Worm (Caenorhabditis elegans) whole organism, midembryonic: ENCODE results near the gene zip-3.

ENCODE experiments used
- T22C8.4 ChIP-seq: fragments of 200-800 bp; sonication (Bioruptor generic); IDR thresholded peaks from 2 replicates; pipeline ENCODE4 v1.3.6; 2022; ENCODE audit warnings: missing genetic modification characterization, missing compliant biosample characterization
- cog-1 ChIP-seq: sonication (generic microtip); optimal IDR thresholded peaks from 2 replicates; lab custom pipeline; 2016; ENCODE audit warnings: missing genetic modification characterization, missing compliant biosample characterization
- flt-1 ChIP-seq: fragments of 200-800 bp; sonication (Bioruptor generic); IDR thresholded peaks from 2 replicates; pipeline ENCODE4 v1.3.6; 2022; ENCODE audit warnings: missing genetic modification characterization, missing compliant biosample characterization
- klf-2 ChIP-seq: fragments of 200-800 bp; sonication (Bioruptor generic); conservative IDR thresholded peaks from 2 replicates; pipeline ENCODE4 v1.3.6; 2022; ENCODE audit warnings: missing genetic modification reagents, missing genetic modification characterization, missing compliant biosample characterization
- med-1 ChIP-seq: sonication (generic microtip); optimal IDR thresholded peaks from 2 replicates; lab custom pipeline; 2017; ENCODE audit warnings: missing genetic modification characterization, mild to moderate bottlenecking, missing compliant biosample characterization, antibody characterized with exemption, missing genetic modification reagents; ENCODE audit not compliant: insufficient read depth
- ref-1 ChIP-seq: fragments of 200-800 bp; sonication (Bioruptor generic); conservative IDR thresholded peaks from 2 replicates; pipeline ENCODE4 v1.3.6; 2022; ENCODE audit warnings: missing genetic modification reagents, missing genetic modification characterization, missing compliant biosample characterization
- tab-1 ChIP-seq: fragments of 200-800 bp; sonication (Bioruptor generic); IDR thresholded peaks from 2 replicates; pipeline ENCODE4 v1.3.6; 2022; ENCODE audit warnings: missing genetic modification characterization, missing compliant biosample characterization
- ztf-23 ChIP-seq: fragments of 200-800 bp; sonication (Bioruptor generic); IDR thresholded peaks from 2 replicates; pipeline ENCODE4 v1.3.6; 2022; ENCODE audit warnings: missing genetic modification reagents, missing genetic modification characterization, missing compliant biosample characterization
- ztf-29 ChIP-seq: fragments of 200-800 bp; sonication (Bioruptor generic); IDR thresholded peaks from 2 replicates; pipeline ENCODE4 v1.3.6; 2022; ENCODE audit warnings: missing genetic modification reagents, missing genetic modification characterization, missing compliant biosample characterization

zip-3 gene

ce11 chrII:13994934-13995333 is 37.7 kb upstream of the zip-3 start, which contains the start of gene Y39G8B.7:
Gene Y39G8B.7 (minus strand): TSS chrII:13995034.
- TF ChIP-seq med-1 (GFP tag; lab: Kevin White, UChicago) (no peak), flt-1 (GFP tag; lab: Robert Waterston, UW) (no peak), ref-1 (GFP tag; lab: Robert Waterston, UW) (no peak), klf-2 (GFP tag; lab: Robert Waterston, UW) (no peak), cog-1 (no peak), T22C8.4 (GFP tag; lab: Robert Waterston, UW) (no peak)

DNA sequence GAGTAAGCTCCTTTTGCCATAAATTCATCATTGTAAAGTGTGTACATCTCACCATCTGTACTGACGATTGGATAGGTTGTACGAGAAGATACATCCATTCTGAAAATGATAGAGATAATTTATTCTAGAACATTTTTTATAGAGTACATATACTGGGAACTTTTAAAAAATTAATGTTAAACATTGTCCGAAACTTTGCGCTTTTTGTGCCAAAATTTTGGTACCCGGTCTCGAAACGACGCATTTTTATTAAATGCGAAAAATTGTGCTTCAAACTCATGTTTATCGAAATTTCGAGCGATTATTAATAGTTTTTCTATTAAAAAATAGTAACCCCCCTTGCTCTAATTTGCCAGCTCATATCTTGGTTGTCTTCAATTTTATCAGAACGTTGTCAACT is 34.5 kb upstream of the zip-3 start, which contains the start of gene Y39G8B.5:
Gene Y39G8B.5, minus strand, starts transcription at position 101 of the 400 bp plus-strand sequence.
- TF ChIP-seq med-1 (GFP tag; lab: Kevin White, UChicago) (no peak), ztf-29 (GFP tag; lab: Robert Waterston, UW) (no peak)

- no peak for TF ChIP-seq flt-1 (GFP tag; lab: Robert Waterston, UW)
- no peak for TF ChIP-seq ref-1 (GFP tag; lab: Robert Waterston, UW)
- TF ChIP-seq tab-1 (GFP tag; lab: Robert Waterston, UW) = no peak
- no peak for TF ChIP-seq cog-1
- TF ChIP-seq T22C8.4 (GFP tag; lab: Robert Waterston, UW) = no peak
- TF ChIP-seq ztf-23 (GFP tag; lab: Robert Waterston, UW) = no peak
- TF ChIP-seq ztf-29 (GFP tag; lab: Robert Waterston, UW) = no peak
- TF ChIP-seq klf-2 (GFP tag; lab: Robert Waterston, UW) = no peak
- no peak for TF ChIP-seq med-1 (GFP tag; lab: Kevin White, UChicago)
Observed at ce11 chrII:13984551-13984950, 27.3 kb upstream of the zip-3 start, which contains the start of gene sre-47. Gene sre-47 (minus strand): TSS chrII:13984651.

- no peak for TF ChIP-seq flt-1 (GFP tag; lab: Robert Waterston, UW)
- no peak for TF ChIP-seq klf-2 (GFP tag; lab: Robert Waterston, UW)
- TF ChIP-seq ztf-23 (GFP tag; lab: Robert Waterston, UW) = no peak
- no peak for TF ChIP-seq ztf-29 (GFP tag; lab: Robert Waterston, UW)
- no peak for TF ChIP-seq ref-1 (GFP tag; lab: Robert Waterston, UW)
- TF ChIP-seq T22C8.4 (GFP tag; lab: Robert Waterston, UW) = no peak
- TF ChIP-seq tab-1 (GFP tag; lab: Robert Waterston, UW) = no peak
- no peak for TF ChIP-seq cog-1
- no peak for TF ChIP-seq med-1 (GFP tag; lab: Kevin White, UChicago)
Observed at ce11 chrII:13982923-13983322, 25.7 kb upstream of the zip-3 start, which contains the start of the genes Y39G8B.13 and Y39G8B.10. Gene Y39G8B.13 (minus strand): TSS chrII:13983047. Gene Y39G8B.10 (minus strand): TSS chrII:13983115.

ce11 chrII:13982247-13982646 is 25.0 kb upstream of the zip-3 start:
- TF ChIP-seq T22C8.4 (GFP tag; lab: Robert Waterston, UW) (no peak), ztf-29 (GFP tag; lab: Robert Waterston, UW) (no peak), ztf-23 (GFP tag; lab: Robert Waterston, UW) (no peak), flt-1 (GFP tag; lab: Robert Waterston, UW) (no peak), cog-1 (no peak), tab-1 (GFP tag; lab: Robert Waterston, UW) (no peak), ref-1 (GFP tag; lab: Robert Waterston, UW) (no peak), klf-2 (GFP tag; lab: Robert Waterston, UW) (no peak), med-1 (GFP tag; lab: Kevin White, UChicago) (no peak)

DNA sequence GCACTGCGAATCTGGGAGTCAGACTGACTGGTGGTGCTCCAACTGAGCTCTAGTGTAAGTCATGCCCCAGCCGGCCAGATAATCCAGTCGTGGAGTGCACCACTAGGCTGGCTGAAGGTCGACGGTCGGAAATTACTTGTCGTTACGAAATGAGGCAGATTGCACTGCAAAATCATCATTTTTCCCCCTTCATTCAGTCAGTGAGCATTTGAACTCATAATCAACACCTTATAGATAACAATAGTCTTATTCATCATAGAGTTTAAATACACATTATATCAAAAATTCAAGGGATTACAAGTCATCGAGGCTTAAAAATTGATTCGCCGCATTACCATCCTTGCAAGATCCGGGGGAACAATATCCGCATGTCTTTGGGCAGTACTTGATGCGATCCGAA is 24.6 kb upstream of the zip-3 start:
- no peak for TF ChIP-seq T22C8.4 (GFP tag; lab: Robert Waterston, UW)
- no peak for TF ChIP-seq flt-1 (GFP tag; lab: Robert Waterston, UW)

DNA sequence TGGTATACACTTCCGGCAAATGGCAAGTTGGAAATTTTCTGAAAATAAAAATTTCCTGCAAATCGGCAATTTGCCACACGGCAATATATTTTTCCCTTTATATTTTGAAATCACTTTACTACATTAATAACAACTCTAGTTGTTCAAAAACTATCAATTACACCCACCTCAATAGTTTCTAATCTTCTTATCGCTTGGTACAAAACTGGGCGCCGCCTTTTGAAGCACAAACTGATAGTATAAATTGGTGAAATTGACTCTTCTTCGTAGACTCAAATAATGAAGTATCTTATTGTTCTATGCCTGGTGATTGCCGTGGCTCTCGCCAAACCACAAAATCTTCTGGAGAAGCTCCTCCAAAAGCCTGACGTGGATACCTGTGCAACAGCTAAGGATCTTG is 23.8 kb upstream of the zip-3 start, which contains the start of gene Y39G8B.9:
Gene Y39G8B.9, plus strand, starts transcription at position 269 of the 400 bp plus-strand sequence.
- TF ChIP-seq ref-1 (GFP tag; lab: Robert Waterston, UW) (no peak), T22C8.4 (GFP tag; lab: Robert Waterston, UW) (no peak), klf-2 (GFP tag; lab: Robert Waterston, UW) (no peak), ztf-29 (GFP tag; lab: Robert Waterston, UW) (no peak)

- no peak for TF ChIP-seq med-1 (GFP tag; lab: Kevin White, UChicago)
Observed at ce11 chrII:13979833-13980513, 22.7 kb upstream of the zip-3 start, which contains the start of gene sre-48. Gene sre-48 (minus strand): TSS chrII:13979883.

- no peak for TF ChIP-seq med-1 (GFP tag; lab: Kevin White, UChicago)
- no peak for TF ChIP-seq ztf-23 (GFP tag; lab: Robert Waterston, UW)
- TF ChIP-seq flt-1 (GFP tag; lab: Robert Waterston, UW) = no peak
- TF ChIP-seq klf-2 (GFP tag; lab: Robert Waterston, UW) = no peak
- TF ChIP-seq ref-1 (GFP tag; lab: Robert Waterston, UW) = no peak
- TF ChIP-seq tab-1 (GFP tag; lab: Robert Waterston, UW) = no peak
- TF ChIP-seq cog-1 = no peak
- TF ChIP-seq ztf-29 (GFP tag; lab: Robert Waterston, UW) = no peak
Observed at ce11 chrII:13977701-13978100, 20.4 kb upstream of the zip-3 start.

DNA sequence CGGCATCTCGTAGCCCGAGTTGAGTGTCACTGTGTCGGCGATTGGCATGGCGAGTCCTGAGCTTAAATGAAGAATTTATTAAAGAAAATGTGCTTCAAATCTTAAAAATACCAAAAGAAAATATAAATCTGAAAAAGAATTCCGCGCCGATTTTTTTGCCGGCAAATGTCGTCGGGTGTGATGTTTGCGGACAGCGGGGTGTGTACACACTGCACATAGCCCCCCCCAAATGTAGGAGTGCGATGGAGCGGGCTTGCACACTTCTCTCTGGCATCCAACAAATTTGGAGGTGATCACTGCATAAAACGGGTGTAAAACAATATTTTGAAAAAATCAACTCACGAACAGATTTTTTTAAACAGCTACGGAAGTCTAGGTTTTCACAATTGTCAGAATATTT is 18.9 kb upstream of the zip-3 start, which contains the start of gene Y39G8B.2:
Gene Y39G8B.2, minus strand, starts transcription at position 61 of the 400 bp plus-strand sequence.
- TF ChIP-seq klf-2 (GFP tag; lab: Robert Waterston, UW) = 0 out of 2 replicates have a peak, but pooled peaks have one; percentile 41
- peak; percentile 76 for TF ChIP-seq flt-1 (GFP tag; lab: Robert Waterston, UW)
- TF ChIP-seq ztf-29 (GFP tag; lab: Robert Waterston, UW) = peak; percentile 52; the same call in 1 of the 2 replicates
- no peak for TF ChIP-seq T22C8.4 (GFP tag; lab: Robert Waterston, UW)
- TF ChIP-seq med-1 (GFP tag; lab: Kevin White, UChicago) = no peak
- TF ChIP-seq cog-1 = peak; percentile 74
- peak; percentile 71; the same call in 1 of the 2 replicates for TF ChIP-seq tab-1 (GFP tag; lab: Robert Waterston, UW)
- peak; percentile 83 for TF ChIP-seq ztf-23 (GFP tag; lab: Robert Waterston, UW)
